Fruit fly (Drosophila melanogaster): ENCODE results near the gene CG5888.

The CG5888 gene

DNA sequence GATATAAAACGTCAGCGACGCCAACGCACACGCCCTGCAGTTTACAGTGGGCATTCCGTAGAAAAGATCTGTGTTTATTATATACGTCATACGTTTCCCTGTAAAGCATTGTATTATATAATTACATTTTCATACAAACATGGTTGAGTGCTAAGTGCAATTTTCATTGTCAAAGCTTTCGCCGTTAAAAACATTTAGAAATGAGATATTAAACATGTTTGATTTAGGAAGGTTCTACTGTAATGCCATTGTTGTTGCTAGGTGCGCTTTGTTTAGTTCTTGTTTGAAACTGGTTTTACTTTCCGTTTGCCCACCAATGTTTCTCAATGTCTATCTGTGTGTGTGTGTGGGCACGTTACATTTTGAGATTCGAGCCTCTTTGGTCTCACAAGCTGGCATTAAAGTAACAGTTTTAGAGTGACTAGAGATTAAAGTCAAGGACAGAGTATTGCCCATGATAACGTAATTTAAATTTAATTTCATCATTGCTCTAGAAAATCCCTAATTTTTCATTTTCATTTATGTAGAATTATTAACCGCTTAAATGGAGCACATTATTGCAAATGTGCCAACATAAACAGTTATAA lies 44.4 kb upstream of the CG5888 start (continued):
- TF ChIP-seq NC2α (GFP tag; optimal IDR thresholded peaks at IDR 0.05) (peak; percentile 49), PHDP (tag; optimal IDR thresholded peaks at IDR 0.05) (peak; percentile 79), CG10267 (tag; optimal IDR thresholded peaks at IDR 0.05) (peak; percentile 77), CG34224 (GFP tag; IDR thresholded peaks at IDR 0.05; ENCODE audit: partially characterized antibody) (no peak), TFAM (GFP tag; optimal IDR thresholded peaks at IDR 0.05) (peak; percentile 48), HLH54F (GFP tag; optimal IDR thresholded peaks at IDR 0.05) (peak; percentile 44), CG12744 (GFP tag; optimal IDR thresholded peaks at IDR 0.05) (peak; percentile 52), CG2129 (GFP tag; IDR thresholded peaks at IDR 0.05; ENCODE audit: partially characterized antibody) (no peak), amos (GFP tag; IDR thresholded peaks at IDR 0.05; ENCODE audit: partially characterized antibody) (no peak), jing (GFP tag; optimal IDR thresholded peaks at IDR 0.05) (peak; percentile 37), Fer3 (tag; optimal IDR thresholded peaks at IDR 0.05) (peak; percentile 76), hb (GFP tag; IDR thresholded peaks at IDR 0.05; ENCODE audit: partially characterized antibody) (no peak), chinmo (GFP tag; IDR thresholded peaks at IDR 0.05; ENCODE audit: partially characterized antibody) (peak; percentile 79; the same call in 2 of the 4 replicates), CG7786 (GFP tag; optimal IDR thresholded peaks at IDR 0.05) (peak; percentile 51), CG32767 (GFP tag; IDR thresholded peaks at IDR 0.05) (peak; percentile 67; the same call in 1 of the 2 replicates), CG5953 (GFP tag; IDR thresholded peaks at IDR 0.05) (0 out of 2 replicates have a peak, but pooled peaks have one; percentile 7), otp (GFP tag; IDR thresholded peaks at IDR 0.05) (peak; percentile 65; the same call in 2 of the 3 replicates), CG31441 (GFP tag; IDR thresholded peaks at IDR 0.05) (peak; percentile 79), mirr (GFP tag; optimal IDR thresholded peaks at IDR 0.05) (no peak), CG3163 (GFP tag; optimal IDR thresholded peaks at IDR 0.05) (no peak), ken (GFP tag; IDR thresholded peaks at IDR 0.05) (peak; percentile 74; the same call in 2 of the 3 replicates), hth (optimal IDR thresholded peaks at IDR 0.05) (no peak), zf30C (GFP tag; optimal IDR thresholded peaks at IDR 0.05) (no peak), MESR4 (GFP tag; optimal IDR thresholded peaks at IDR 0.05) (peak; percentile 7), CG8089 (GFP tag; optimal IDR thresholded peaks at IDR 0.05) (peak; percentile 44), slp2 (GFP tag; optimal IDR thresholded peaks at IDR 0.05) (peak; percentile 48), Vsx1 (GFP tag; optimal IDR thresholded peaks at IDR 0.05) (peak; percentile 77), Aef1 (GFP tag; IDR thresholded peaks at IDR 0.05) (peak; percentile 66), CG1603 (tag; optimal IDR thresholded peaks at IDR 0.05) (peak; percentile 87), Blimp-1 (GFP tag; optimal IDR thresholded peaks at IDR 0.05) (peak; percentile 87), chif (GFP tag; optimal IDR thresholded peaks at IDR 0.05) (peak; percentile 53 to 83), ac (GFP tag; optimal IDR thresholded peaks at IDR 0.05) (peak; percentile 42), Doc3 (GFP tag; IDR thresholded peaks at IDR 0.05; ENCODE audit: partially characterized antibody) (no peak), CG15696 (tag; optimal IDR thresholded peaks at IDR 0.05) (peak; percentile 82), sr (GFP tag; IDR thresholded peaks at IDR 0.05) (peak; percentile 86; the same call in 1 of the 3 replicates), Optix (GFP tag; IDR thresholded peaks at IDR 0.05) (peak; percentile 69), lola (GFP tag; optimal IDR thresholded peaks at IDR 0.05) (peak in 1 of 3 experiments; percentile 81), oc (tag; optimal IDR thresholded peaks at IDR 0.05) (peak; percentile 63), CG6254 (GFP tag; optimal IDR thresholded peaks at IDR 0.05) (peak; percentile 75), CG9609 (GFP tag; optimal IDR thresholded peaks at IDR 0.05) (peak; percentile 61), pnt (GFP tag; optimal IDR thresholded peaks at IDR 0.05) (peak; percentile 21), CG2875 (GFP tag; optimal IDR thresholded peaks at IDR 0.05) (peak; percentile 56), Sry-δ (GFP tag; optimal IDR thresholded peaks at IDR 0.05) (no peak), Hand (GFP tag; optimal IDR thresholded peaks at IDR 0.05) (peak; percentile 65), CG12104 (GFP tag; optimal IDR thresholded peaks at IDR 0.05) (peak; percentile 60), CG30020 (tag; optimal IDR thresholded peaks at IDR 0.05) (peak; percentile 8), Rx (GFP tag; IDR thresholded peaks at IDR 0.05) (no peak), CG15601 (tag; optimal IDR thresholded peaks at IDR 0.05) (peak; percentile 64), CG17912 (GFP tag; optimal IDR thresholded peaks at IDR 0.05) (peak; percentile 70)
